Worm (Caenorhabditis elegans): ENCODE measurements around the gene Y11D7A.3.

Y11D7A.3 gene

DNA sequence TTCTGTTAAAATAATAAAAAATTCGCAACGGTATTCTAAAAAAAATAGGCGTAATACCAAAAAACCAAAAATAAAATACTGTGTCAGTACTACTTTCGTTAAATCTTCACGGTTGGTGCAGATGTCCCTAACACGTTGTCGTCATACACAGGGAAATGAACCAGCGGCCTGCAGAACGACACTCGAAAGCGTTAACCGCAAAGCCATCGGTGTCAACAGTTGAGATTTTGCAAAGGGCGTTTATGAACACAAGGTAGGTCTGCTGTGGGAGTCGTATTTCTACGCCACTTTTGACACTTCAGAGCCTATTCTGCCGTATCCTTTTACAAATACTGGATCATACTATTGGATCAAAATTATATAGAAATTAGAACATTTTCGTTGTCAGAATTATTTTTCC, 41.7 kb upstream of the Y11D7A.3 start (continued):
- TF ChIP-seq dmd-9 (GFP tag; IDR thresholded peaks at IDR 0.05) (peak; percentile 70; the same call in 1 of the 2 replicates), lin-15B (tag; optimal IDR thresholded peaks at IDR 0.05) (no peak), Y5F2A.4 (GFP tag; optimal IDR thresholded peaks at IDR 0.05) (peak; percentile 30), ces-1 (GFP tag; optimal IDR thresholded peaks at IDR 0.05) (no peak), nhr-6 (tag; optimal IDR thresholded peaks at IDR 0.05) (no peak), ceh-82 (tag; optimal IDR thresholded peaks at IDR 0.05) (no peak), ztf-7 (tag; optimal IDR thresholded peaks at IDR 0.05) (peak; percentile 62), unc-130 (GFP tag; optimal IDR thresholded peaks at IDR 0.05) (peak; percentile 66), pha-4 (GFP tag; IDR thresholded peaks at IDR 0.05) (peak; percentile 81), pha-4 (tag; optimal IDR thresholded peaks at IDR 0.05) (no peak), ceh-32 (tag; optimal IDR thresholded peaks at IDR 0.05; ENCODE audit: poor library complexity) (no peak), zfp-2 (tag; optimal IDR thresholded peaks at IDR 0.05) (peak; percentile 29), F26F4.8 (GFP tag; conservative IDR thresholded peaks at IDR 0.05) (0 out of 2 replicates have a peak, but pooled peaks have one; percentile 60), aha-1 (tag) (peak; percentile 87), vab-7 (GFP tag; IDR thresholded peaks at IDR 0.05) (peak; percentile 89), ceh-28 (tag; optimal IDR thresholded peaks at IDR 0.05) (no peak), nhr-48 (tag; optimal IDR thresholded peaks at IDR 0.05) (no peak), ceh-62 (tag; optimal IDR thresholded peaks at IDR 0.05) (no peak), ZK337.2 (GFP tag; IDR thresholded peaks at IDR 0.05) (peak; percentile 76), fos-1 (tag; optimal IDR thresholded peaks at IDR 0.05) (no peak), attf-4 (tag; optimal IDR thresholded peaks at IDR 0.05) (no peak), duxl-1 (tag; optimal IDR thresholded peaks at IDR 0.05; ENCODE audit: poor library complexity) (no peak), sdz-12 (GFP tag; optimal IDR thresholded peaks at IDR 0.05) (no peak), nhr-41 (GFP tag; IDR thresholded peaks at IDR 0.05) (no peak), nhr-77 (tag; optimal IDR thresholded peaks at IDR 0.05) (peak; percentile 14), spr-1 (tag; optimal IDR thresholded peaks at IDR 0.05) (no peak), Y75B8A.6 (GFP tag; IDR thresholded peaks at IDR 0.05) (no peak; the same call in 1 of the 2 replicates), php-3 (GFP tag; IDR thresholded peaks at IDR 0.05) (no peak), nhr-76 (tag; optimal IDR thresholded peaks at IDR 0.05) (no peak), nhr-42 (GFP tag; IDR thresholded peaks at IDR 0.05) (no peak), mdt-29 (GFP tag; IDR thresholded peaks at IDR 0.05) (peak; percentile 45; the same call in 1 of the 2 replicates), nhr-102 (tag; optimal IDR thresholded peaks at IDR 0.05) (no peak), ctbp-1 (GFP tag; IDR thresholded peaks at IDR 0.05) (peak; percentile 85), aly-2 (tag; optimal IDR thresholded peaks at IDR 0.05) (no peak), lin-29 (GFP tag; IDR thresholded peaks at IDR 0.05) (no peak), daf-8 (GFP tag; IDR thresholded peaks at IDR 0.05) (0 out of 2 replicates have a peak, but pooled peaks have one; percentile 51), ztf-11 (tag; optimal IDR thresholded peaks at IDR 0.05) (no peak), snpc-4 (tag; optimal IDR thresholded peaks at IDR 0.05) (no peak), dmd-6 (GFP tag; IDR thresholded peaks at IDR 0.05) (peak; percentile 68), hlh-11 (tag; optimal IDR thresholded peaks at IDR 0.05) (no peak), daf-12 (tag; optimal IDR thresholded peaks at IDR 0.05) (no peak), ZK546.5 (tag; optimal IDR thresholded peaks at IDR 0.05) (no peak), daf-16 (GFP tag; optimal IDR thresholded peaks at IDR 0.05) (peak; percentile 17 to 89), daf-16 (tag; optimal IDR thresholded peaks at IDR 0.05) (no peak), F10B5.3 (tag; optimal IDR thresholded peaks at IDR 0.05) (no peak), F49E8.2 (tag; optimal IDR thresholded peaks at IDR 0.05; ENCODE audit: borderline replicate concordance) (peak; percentile 45), lin-13 (GFP tag; optimal IDR thresholded peaks at IDR 0.05) (no peak), F37D6.2 (tag; optimal IDR thresholded peaks at IDR 0.05) (peak; percentile 12), cey-2 (tag; optimal IDR thresholded peaks at IDR 0.05; ENCODE audit: borderline replicate concordance, insufficient read depth) (no peak), skn-1 (tag; optimal IDR thresholded peaks at IDR 0.05) (no peak), pqm-1 (tag; optimal IDR thresholded peaks at IDR 0.05) (no peak), tra-1 (GFP tag; IDR thresholded peaks at IDR 0.05) (peak; percentile 75), dve-1 (tag; optimal IDR thresholded peaks at IDR 0.05; ENCODE audit: insufficient read depth) (no peak)

All from whole organism, L4 larva.